Worm (Caenorhabditis elegans) whole organism, young adult: Measurements from ENCODE around the gene T26G10.5.
A peak's percentile ranks its signal among the peaks of the same experiment; 100 is the strongest.

ENCODE experiments used
- B0336.3 ChIP-seq: fragments of 200-800 bp; sonication (Bioruptor generic); IDR thresholded peaks from 2 replicates; pipeline ENCODE4 v1.3.6; 2022; ENCODE audit warnings: missing genetic modification characterization, missing compliant biosample characterization
- F49E8.2 ChIP-seq: sonication (generic microtip); optimal IDR thresholded peaks from 3 replicates; lab custom pipeline; 2017; ENCODE audit warnings: missing genetic modification characterization, mild to moderate bottlenecking, missing compliant biosample characterization, antibody characterized with exemption, moderate library complexity; ENCODE audit not compliant: insufficient read depth
- F55B11.4 ChIP-seq: sonication (generic microtip); optimal IDR thresholded peaks from 2 replicates; lab custom pipeline; 2016; ENCODE audit warnings: missing compliant biosample characterization, missing genetic modification characterization, borderline replicate concordance; ENCODE audit not compliant: insufficient read depth
- Y53G8AR.9 ChIP-seq: fragments of 200-800 bp; sonication (Bioruptor generic); conservative IDR thresholded peaks from 2 replicates; pipeline ENCODE4 v1.3.6; 2022; ENCODE audit warnings: missing genetic modification reagents, missing genetic modification characterization, missing compliant biosample characterization
- Y67H2A.10 ChIP-seq: fragments of 200-800 bp; sonication (Bioruptor generic); conservative IDR thresholded peaks from 2 replicates; pipeline ENCODE4 v1.3.6; 2022; ENCODE audit warnings: missing genetic modification reagents, missing genetic modification characterization, missing compliant biosample characterization
- Y95B8A.8 ChIP-seq: fragments of 200-800 bp; sonication (Bioruptor generic); IDR thresholded peaks from 2 replicates; pipeline ENCODE4 v1.3.6; 2022; ENCODE audit warnings: missing genetic modification reagents, missing genetic modification characterization, missing compliant biosample characterization
- ama-1 ChIP-seq, 3 experiments: fragments of 150-350 bp in 1 of 3; sonication (generic microtip) in 2 of 3; optimal IDR thresholded peaks; 2 replicates each; lab custom pipeline; 2014 to 2018; ENCODE audit warnings: missing biosample characterization in 2 of 3, missing genetic modification characterization in 2 of 3, missing genetic modification reagents in 2 of 3
- athp-1 ChIP-seq: sonication (generic microtip); optimal IDR thresholded peaks from 2 replicates; lab custom pipeline; 2017; ENCODE audit warnings: mild to moderate bottlenecking, missing genetic modification characterization, missing compliant biosample characterization
- attf-3 ChIP-seq: fragments of 200-800 bp; sonication (Bioruptor generic); conservative IDR thresholded peaks from 2 replicates; pipeline ENCODE4 v1.3.6; 2022; ENCODE audit warnings: missing genetic modification reagents, missing genetic modification characterization, missing compliant biosample characterization
- attf-5 ChIP-seq: fragments of 200-800 bp; sonication (Bioruptor generic); optimal IDR thresholded peaks from 2 replicates; lab custom pipeline; 2018; ENCODE audit warnings: mild to moderate bottlenecking, missing genetic modification characterization, missing compliant biosample characterization
- attf-6 ChIP-seq: fragments of 200-800 bp; sonication (Bioruptor generic); IDR thresholded peaks from 2 replicates; pipeline ENCODE4 v1.3.6; 2022; ENCODE audit warnings: missing genetic modification reagents, missing genetic modification characterization, missing compliant biosample characterization
- cebp-1 ChIP-seq, 2 experiments: fragments of 200-800 bp in 1 of 2; sonication (Bioruptor generic) in 1 of 2; sonication (generic microtip) in 1 of 2; IDR thresholded peaks in 1 of 2; optimal IDR thresholded peaks in 1 of 2; 2 replicates each; pipeline versions ENCODE4 v1.3.6 to Lab custom; 2017 to 2022; ENCODE audit warnings: missing compliant biosample characterization in 2 of 2, missing genetic modification characterization in 2 of 2, mild to moderate bottlenecking in 1 of 2, missing genetic modification reagents in 1 of 2, moderate library complexity in 1 of 2
- cebp-2 ChIP-seq: fragments of 200-800 bp; sonication (Bioruptor generic); IDR thresholded peaks from 2 replicates; pipeline ENCODE4 v1.3.6; 2022; ENCODE audit warnings: missing genetic modification characterization, missing compliant biosample characterization
- ceh-100 ChIP-seq: fragments of 200-800 bp; sonication (Bioruptor generic); IDR thresholded peaks from 2 replicates; pipeline ENCODE4 v1.3.6; 2022; ENCODE audit warnings: missing genetic modification reagents, missing genetic modification characterization, missing compliant biosample characterization
- ceh-79 ChIP-seq: sonication (generic microtip); optimal IDR thresholded peaks from 2 replicates; lab custom pipeline; 2017; ENCODE audit warnings: mild to moderate bottlenecking, missing genetic modification characterization, missing compliant biosample characterization
- die-1 ChIP-seq: sonication (generic microtip); optimal IDR thresholded peaks from 2 replicates; lab custom pipeline; 2016; ENCODE audit warnings: missing genotype, mild to moderate bottlenecking, missing genetic modification characterization, missing compliant biosample characterization
- dox-1 ChIP-seq: fragments of 200-800 bp; sonication (Bioruptor generic); IDR thresholded peaks from 2 replicates; pipeline ENCODE4 v1.3.6; 2022; ENCODE audit warnings: missing genetic modification reagents, missing genetic modification characterization, missing compliant biosample characterization
- dpff-1 ChIP-seq: sonication (generic microtip); optimal IDR thresholded peaks from 2 replicates; lab custom pipeline; 2017; ENCODE audit warnings: mild to moderate bottlenecking, missing genetic modification characterization, missing compliant biosample characterization
- egl-44 ChIP-seq: fragments of 200-800 bp; sonication (Bioruptor generic); IDR thresholded peaks from 2 replicates; pipeline ENCODE4 v1.3.6; 2022; ENCODE audit warnings: missing genetic modification reagents, missing genetic modification characterization, missing compliant biosample characterization
- fkh-3 ChIP-seq: sonication (generic microtip); optimal IDR thresholded peaks from 2 replicates; lab custom pipeline; 2016; ENCODE audit warnings: mild to moderate bottlenecking, missing genetic modification characterization, missing compliant biosample characterization
- him-1 ChIP-seq: sonication (generic microtip); optimal IDR thresholded peaks from 2 replicates; lab custom pipeline; 2016; ENCODE audit warnings: missing genotype, missing genetic modification reagents, missing genetic modification characterization, missing compliant biosample characterization
- hrde-1 ChIP-seq: sonication (generic microtip); optimal IDR thresholded peaks from 2 replicates; lab custom pipeline; 2016; ENCODE audit warnings: missing genetic modification characterization, mild to moderate bottlenecking, missing compliant biosample characterization, moderate library complexity, missing genotype, missing genetic modification reagents, borderline replicate concordance
- hsf-1 ChIP-seq: fragments of 200-800 bp; sonication (Bioruptor generic); IDR thresholded peaks from 2 replicates; pipeline ENCODE4 v1.3.6; 2022; ENCODE audit warnings: missing genetic modification reagents, missing genetic modification characterization, missing compliant biosample characterization
- lag-1 ChIP-seq: fragments of 200-800 bp; sonication (Bioruptor generic); IDR thresholded peaks from 2 replicates; pipeline ENCODE4 v1.3.6; 2022; ENCODE audit warnings: missing genetic modification reagents, missing genetic modification characterization, missing compliant biosample characterization
- let-607 ChIP-seq, 2 experiments: fragments of 200-800 bp in 1 of 2; sonication (Bioruptor generic) in 1 of 2; sonication (generic microtip) in 1 of 2; optimal IDR thresholded peaks; 2 replicates each; lab custom pipeline; 2016 to 2018; ENCODE audit warnings: mild to moderate bottlenecking in 2 of 2, missing compliant biosample characterization in 2 of 2, missing genetic modification characterization in 2 of 2, moderate library complexity in 2 of 2, missing genotype in 1 of 2
- lin-54 ChIP-seq: fragments of 200-800 bp; sonication (Bioruptor generic); optimal IDR thresholded peaks from 2 replicates; lab custom pipeline; 2018; ENCODE audit warnings: mild to moderate bottlenecking, missing genetic modification characterization, missing compliant biosample characterization
- lsl-1 ChIP-seq: fragments of 200-800 bp; sonication (Bioruptor generic); optimal IDR thresholded peaks from 2 replicates; lab custom pipeline; 2018; ENCODE audit warnings: mild to moderate bottlenecking, missing genetic modification characterization, moderate library complexity, missing compliant biosample characterization
- madf-8 ChIP-seq: fragments of 200-800 bp; sonication (Bioruptor generic); conservative IDR thresholded peaks from 2 replicates; pipeline ENCODE4 v1.3.6; 2022; ENCODE audit warnings: missing genetic modification reagents, missing genetic modification characterization, missing compliant biosample characterization
- nhr-27 ChIP-seq: fragments of 200-800 bp; sonication (Bioruptor generic); optimal IDR thresholded peaks from 2 replicates; lab custom pipeline; 2018; ENCODE audit warnings: mild to moderate bottlenecking, missing genetic modification characterization, moderate library complexity, missing compliant biosample characterization
- nhr-80 ChIP-seq: sonication (generic microtip); optimal IDR thresholded peaks from 2 replicates; lab custom pipeline; 2016; ENCODE audit warnings: missing genetic modification characterization, missing compliant biosample characterization
- rec-8 ChIP-seq, 2 experiments: sonication (generic microtip); optimal IDR thresholded peaks; 2 replicates each; lab custom pipeline; 2016; ENCODE audit warnings: mild to moderate bottlenecking in 2 of 2, missing genetic modification characterization in 2 of 2, missing genetic modification reagents in 2 of 2, missing genotype in 2 of 2, missing biosample characterization in 1 of 2, missing compliant biosample characterization in 1 of 2, moderate library complexity in 1 of 2
- repo-1 ChIP-seq: sonication (generic microtip); optimal IDR thresholded peaks from 2 replicates; lab custom pipeline; 2017; ENCODE audit warnings: mild to moderate bottlenecking, missing genetic modification characterization, missing compliant biosample characterization
- sea-2 ChIP-seq: fragments of 200-800 bp; sonication (Bioruptor generic); IDR thresholded peaks from 2 replicates; pipeline ENCODE4 v1.3.6; 2022; ENCODE audit warnings: missing genetic modification characterization, missing compliant biosample characterization
- snpc-1.1 ChIP-seq: sonication (generic microtip); optimal IDR thresholded peaks from 2 replicates; lab custom pipeline; 2017; ENCODE audit warnings: missing genetic modification characterization, mild to moderate bottlenecking, missing compliant biosample characterization, antibody characterized with exemption, moderate library complexity, missing genotype, missing genetic modification reagents; ENCODE audit not compliant: insufficient read depth
- somi-1 ChIP-seq: fragments of 200-800 bp; sonication (Bioruptor generic); optimal IDR thresholded peaks from 2 replicates; lab custom pipeline; 2018; ENCODE audit warnings: mild to moderate bottlenecking, missing genetic modification characterization, missing compliant biosample characterization
- tbp1 ChIP-seq: fragments of 200-800 bp; sonication (Bioruptor generic); optimal IDR thresholded peaks from 2 replicates; lab custom pipeline; 2018; ENCODE audit warnings: mild to moderate bottlenecking, missing genetic modification characterization, missing compliant biosample characterization
- tbx-9 ChIP-seq: sonication (generic microtip); optimal IDR thresholded peaks from 2 replicates; lab custom pipeline; 2016; ENCODE audit warnings: borderline replicate concordance, missing genetic modification characterization, inconsistent platforms, missing compliant biosample characterization
- tlf-1 ChIP-seq: fragments of 200-800 bp; sonication (Bioruptor generic); optimal IDR thresholded peaks from 2 replicates; lab custom pipeline; 2018; ENCODE audit warnings: mild to moderate bottlenecking, missing genetic modification characterization, missing compliant biosample characterization
- unc-130 ChIP-seq: sonication (generic microtip); optimal IDR thresholded peaks from 2 replicates; lab custom pipeline; 2016; ENCODE audit warnings: missing genetic modification reagents, missing genetic modification characterization, missing compliant biosample characterization
- xnd-1 ChIP-seq: sonication (generic microtip); optimal IDR thresholded peaks from 2 replicates; lab custom pipeline; 2016; ENCODE audit warnings: missing genotype, missing genetic modification reagents, missing genetic modification characterization, missing compliant biosample characterization
- zfh-2 ChIP-seq: fragments of 200-800 bp; sonication (Bioruptor generic); conservative IDR thresholded peaks from 2 replicates; pipeline ENCODE4 v1.3.6; 2022; ENCODE audit warnings: missing genetic modification reagents, missing genetic modification characterization, missing compliant biosample characterization
- ztf-22 ChIP-seq: fragments of 200-800 bp; sonication (Bioruptor generic); optimal IDR thresholded peaks from 2 replicates; lab custom pipeline; 2018; ENCODE audit warnings: mild to moderate bottlenecking, missing genetic modification characterization, moderate library complexity, missing compliant biosample characterization

The T26G10.5 gene

DNA sequence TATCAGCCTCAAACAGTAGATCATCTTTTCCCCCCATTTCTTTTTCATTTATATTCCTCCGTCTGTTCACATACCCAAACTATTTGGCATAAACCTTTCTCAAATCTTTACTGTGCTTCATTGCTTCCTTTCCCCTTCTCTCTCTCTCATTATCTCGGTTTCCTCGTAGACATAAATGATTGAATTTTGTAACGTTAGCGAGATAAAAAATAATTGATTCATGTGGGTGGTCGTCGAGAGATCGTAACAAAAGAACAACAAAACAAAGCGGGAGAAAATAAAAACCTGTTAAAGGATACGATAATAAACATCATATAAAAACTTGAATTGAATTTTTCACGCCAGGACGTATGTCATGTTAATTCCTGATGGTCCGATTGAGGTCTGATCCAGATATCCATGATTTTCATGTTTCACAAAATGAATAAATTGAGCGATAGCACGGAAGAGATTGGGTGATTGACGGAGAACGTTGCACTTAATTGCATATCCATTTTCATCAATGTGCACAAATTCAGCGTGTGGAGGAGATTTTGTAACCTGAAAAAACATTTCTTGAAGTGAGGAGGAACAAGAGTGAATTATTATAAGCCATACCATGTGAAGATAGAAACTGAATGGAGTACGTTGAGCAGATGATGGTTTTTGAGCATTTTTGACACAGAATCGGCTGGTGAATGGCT is 36.7 kb upstream of the T26G10.5 start (continued):
- peak; percentile 30 for TF ChIP-seq tlf-1
- TF ChIP-seq him-1 (tag; lab: Kevin White, UChicago), result peak; percentile 33
- TF ChIP-seq let-607 (tag; optimal IDR thresholded peaks at IDR 0.05; lab: Kevin White, UChicago), result peak in 1 of 2 experiments; percentile 13
- no peak for TF ChIP-seq cebp-1 (GFP tag; IDR thresholded peaks at IDR 0.05; lab: Robert Waterston, UW)
- peak; percentile 36 for TF ChIP-seq cebp-1 (tag; optimal IDR thresholded peaks at IDR 0.05; lab: Kevin White, UChicago)
- no peak for TF ChIP-seq attf-3 (GFP tag; lab: Robert Waterston, UW)
- peak; percentile 73 for TF ChIP-seq hrde-1 (tag; lab: Kevin White, UChicago)
- TF ChIP-seq hsf-1 (GFP tag; lab: Robert Waterston, UW), result 0 out of 2 replicates have a peak, but pooled peaks have one; percentile 24
- TF ChIP-seq xnd-1, result peak; percentile 48
- TF ChIP-seq madf-8, result no peak
- TF ChIP-seq ama-1 (optimal IDR thresholded peaks at IDR 0.05; lab: Kevin White, UChicago), result no peak
- peak in 1 of 2 experiments; percentile 16 for TF ChIP-seq ama-1 (GFP tag; optimal IDR thresholded peaks at IDR 0.05; lab: Kevin White, UChicago)
- no peak for TF ChIP-seq F55B11.4 (tag; lab: Kevin White, UChicago)
- peak; percentile 30 for TF ChIP-seq dpff-1 (tag; lab: Kevin White, UChicago)
- TF ChIP-seq unc-130 (GFP tag; lab: Kevin White, UChicago), result peak; percentile 27
- TF ChIP-seq Y95B8A.8, result peak; percentile 75
- TF ChIP-seq tbx-9 (tag; lab: Kevin White, UChicago), result peak; percentile 43
- peak; percentile 37 for TF ChIP-seq repo-1 (tag; lab: Kevin White, UChicago)
- no peak for TF ChIP-seq tbp1 (GFP tag; lab: Kevin White, UChicago)
- TF ChIP-seq egl-44 (GFP tag; lab: Robert Waterston, UW), result no peak
- TF ChIP-seq fkh-3 (tag; lab: Kevin White, UChicago), result peak; percentile 60
- TF ChIP-seq attf-6 (GFP tag; lab: Robert Waterston, UW), result 0 out of 2 replicates have a peak, but pooled peaks have one; percentile 21
- no peak for TF ChIP-seq ceh-100 (GFP tag; lab: Robert Waterston, UW)
- TF ChIP-seq sea-2, result no peak
- peak; percentile 1 for TF ChIP-seq lsl-1 (GFP tag; lab: Kevin White, UChicago)
- TF ChIP-seq athp-1 (tag; lab: Kevin White, UChicago), result peak; percentile 77

DNA sequence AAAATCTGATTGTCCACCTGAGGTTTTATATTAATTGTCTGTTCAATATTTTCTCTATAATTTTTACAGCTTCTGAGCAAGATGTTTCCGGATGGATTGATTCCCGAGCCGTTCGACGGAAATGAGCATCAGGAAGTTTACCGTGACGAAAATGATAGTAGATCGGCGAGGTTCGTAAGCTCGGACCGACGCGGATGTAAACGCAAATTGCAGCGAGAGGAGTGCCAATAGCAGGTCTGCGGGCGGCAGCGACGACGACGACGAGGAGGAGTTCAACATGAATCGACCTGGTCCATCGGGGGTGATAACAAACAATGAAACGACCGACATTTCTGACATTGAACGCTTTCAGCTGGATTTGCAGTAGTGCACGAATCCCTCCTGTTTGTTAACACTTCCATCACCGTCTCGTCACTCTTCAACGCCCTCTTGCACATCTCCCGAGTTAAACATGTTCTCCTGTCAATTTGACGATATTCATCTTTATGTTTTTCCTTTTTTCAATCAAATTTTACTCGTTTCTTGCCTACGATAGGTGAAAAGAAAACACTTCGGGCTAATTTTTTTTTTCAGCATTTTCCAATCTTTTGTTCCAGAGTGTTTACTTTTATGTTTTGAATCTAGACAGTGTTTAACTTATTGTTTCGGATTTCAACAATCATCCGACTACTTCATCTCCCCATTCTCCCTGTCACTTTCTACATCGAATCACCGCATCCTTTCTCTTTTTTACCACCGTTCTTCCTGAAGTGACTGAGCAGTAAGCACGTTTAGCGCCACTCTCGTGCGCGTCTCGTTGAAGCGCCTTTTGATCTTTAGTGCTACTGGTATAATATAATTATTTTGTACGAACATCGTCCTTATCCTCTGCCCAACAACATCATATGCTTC is 35.9 kb upstream of the T26G10.5 start:
- peak; percentile 17 for TF ChIP-seq lsl-1 (GFP tag; lab: Kevin White, UChicago)
- TF ChIP-seq dox-1 (GFP tag; lab: Robert Waterston, UW), result no peak; the same call in 1 of the 2 replicates
- TF ChIP-seq lag-1 (GFP tag; lab: Robert Waterston, UW), result no peak
- no peak for TF ChIP-seq B0336.3 (GFP tag; lab: Robert Waterston, UW)
- TF ChIP-seq ceh-79 (tag; lab: Kevin White, UChicago), result no peak
- no peak for TF ChIP-seq attf-5 (GFP tag; lab: Kevin White, UChicago)
- TF ChIP-seq zfh-2 (GFP tag; lab: Robert Waterston, UW), result peak; percentile 59
- TF ChIP-seq snpc-1.1, result no peak
- TF ChIP-seq nhr-27 (tag; lab: Kevin White, UChicago), result no peak
- TF ChIP-seq die-1 (tag; lab: Kevin White, UChicago), result peak; percentile 45
- TF ChIP-seq hrde-1 (tag; lab: Kevin White, UChicago), result no peak
- TF ChIP-seq ztf-22 (GFP tag; lab: Kevin White, UChicago), result no peak
- no peak for TF ChIP-seq lin-54
- TF ChIP-seq Y67H2A.10, result no peak
- no peak for TF ChIP-seq somi-1 (GFP tag; lab: Kevin White, UChicago)
- no peak for TF ChIP-seq egl-44 (GFP tag; lab: Robert Waterston, UW)
- TF ChIP-seq rec-8 (tag; optimal IDR thresholded peaks at IDR 0.05; lab: Kevin White, UChicago), result peak in 1 of 2 experiments; percentile 44
- no peak for TF ChIP-seq F49E8.2 (tag; lab: Kevin White, UChicago)
- no peak for TF ChIP-seq cebp-2 (GFP tag; lab: Robert Waterston, UW)
- no peak for TF ChIP-seq Y53G8AR.9 (GFP tag; lab: Robert Waterston, UW)
- no peak for TF ChIP-seq nhr-80
